Worm (Caenorhabditis elegans) whole organism, L2 larva: ENCODE results near the gene str-228.

Experiments used
- F13H6.1 ChIP-seq: sonication (generic microtip); optimal IDR thresholded peaks from 2 replicates; lab custom pipeline; 2016; ENCODE audit warnings: missing genetic modification characterization, missing compliant biosample characterization
- R02D3.7 ChIP-seq: fragments of 150-350 bp; optimal IDR thresholded peaks from 2 replicates; lab custom pipeline; 2014; ENCODE audit warnings: missing biosample characterization, missing genetic modification characterization
- Y55F3AM.14 ChIP-seq: fragments of 200-800 bp; sonication (Bioruptor generic); optimal IDR thresholded peaks from 2 replicates; lab custom pipeline; 2018; ENCODE audit warnings: mild to moderate bottlenecking, missing genetic modification characterization, missing compliant biosample characterization
- ZK546.5 ChIP-seq: sonication (generic microtip); optimal IDR thresholded peaks from 2 replicates; lab custom pipeline; 2017; ENCODE audit warnings: missing biosample characterization, missing genetic modification characterization
- alr-1 ChIP-seq: fragments of 150-350 bp; optimal IDR thresholded peaks from 2 replicates; lab custom pipeline; 2014; ENCODE audit warnings: missing biosample characterization, missing genetic modification characterization
- aly-2 ChIP-seq: fragments of 150-350 bp; optimal IDR thresholded peaks from 2 replicates; lab custom pipeline; 2014; ENCODE audit warnings: missing biosample characterization, missing genetic modification characterization
- ama-1 ChIP-seq: fragments of 150-350 bp; optimal IDR thresholded peaks from 2 replicates; lab custom pipeline; 2018; ENCODE audit warnings: inconsistent platforms
- ceh-16 ChIP-seq: fragments of 150-350 bp; optimal IDR thresholded peaks from 2 replicates; lab custom pipeline; 2014; ENCODE audit warnings: missing biosample characterization, missing genetic modification characterization
- ceh-82 ChIP-seq: fragments of 150-350 bp; optimal IDR thresholded peaks from 2 replicates; lab custom pipeline; 2014; ENCODE audit warnings: missing biosample characterization, missing genetic modification characterization
- egl-27 ChIP-seq: sonication (generic microtip); optimal IDR thresholded peaks from 3 replicates; lab custom pipeline; 2017; ENCODE audit warnings: missing biosample characterization, missing genetic modification reagents, missing genetic modification characterization
- elt-1 ChIP-seq: fragments of 150-350 bp; optimal IDR thresholded peaks from 2 replicates; lab custom pipeline; 2014; ENCODE audit warnings: missing biosample characterization, missing genetic modification characterization
- elt-3 ChIP-seq: sonication (generic microtip); optimal IDR thresholded peaks from 2 replicates; lab custom pipeline; 2017; ENCODE audit warnings: missing biosample characterization, missing genetic modification characterization
- fos-1 ChIP-seq: fragments of 150-350 bp; optimal IDR thresholded peaks from 2 replicates; lab custom pipeline; 2014; ENCODE audit warnings: missing biosample characterization, missing genetic modification characterization
- gmeb-1 ChIP-seq: fragments of 150-350 bp; optimal IDR thresholded peaks from 2 replicates; lab custom pipeline; 2014; ENCODE audit warnings: missing biosample characterization, missing genetic modification characterization
- lin-11 ChIP-seq: fragments of 150-350 bp; sonication (generic microtip); optimal IDR thresholded peaks from 2 replicates; lab custom pipeline; 2014; ENCODE audit warnings: missing biosample characterization, missing genetic modification characterization, inconsistent platforms, mixed read lengths
- lin-13 ChIP-seq: fragments of 150-350 bp; optimal IDR thresholded peaks from 2 replicates; lab custom pipeline; 2014; ENCODE audit warnings: missing biosample characterization, missing genetic modification reagents, missing genetic modification characterization
- lin-39 ChIP-seq: fragments of 150-350 bp; optimal IDR thresholded peaks from 2 replicates; lab custom pipeline; 2014; ENCODE audit warnings: missing biosample characterization, missing genetic modification reagents, missing genetic modification characterization
- mab-5 ChIP-seq: fragments of 150-350 bp; optimal IDR thresholded peaks from 2 replicates; lab custom pipeline; 2014; ENCODE audit warnings: missing biosample characterization, missing genetic modification characterization
- mdl-1 ChIP-seq, 2 experiments: fragments of 150-350 bp in 1 of 2; sonication (generic microtip) in 1 of 2; optimal IDR thresholded peaks; 2 replicates each; lab custom pipeline; 2017; ENCODE audit warnings: missing biosample characterization in 2 of 2, missing genetic modification characterization in 2 of 2
- nhr-10 ChIP-seq: sonication (generic microtip); optimal IDR thresholded peaks from 2 replicates; lab custom pipeline; 2017; ENCODE audit warnings: missing biosample characterization, missing genetic modification characterization
- nhr-12 ChIP-seq: fragments of 150-350 bp; optimal IDR thresholded peaks from 2 replicates; lab custom pipeline; 2014; ENCODE audit warnings: missing biosample characterization, missing genetic modification characterization
- nhr-129 ChIP-seq: fragments of 150-350 bp; optimal IDR thresholded peaks from 2 replicates; lab custom pipeline; 2014; ENCODE audit warnings: missing biosample characterization, missing genetic modification characterization
- nhr-23 ChIP-seq: fragments of 150-350 bp; optimal IDR thresholded peaks from 2 replicates; lab custom pipeline; 2014; ENCODE audit warnings: missing biosample characterization, missing genetic modification reagents, missing genetic modification characterization
- nhr-6 ChIP-seq: fragments of 150-350 bp; optimal IDR thresholded peaks from 2 replicates; lab custom pipeline; 2014; ENCODE audit warnings: missing biosample characterization, missing genetic modification characterization
- nhr-77 ChIP-seq: fragments of 150-350 bp; optimal IDR thresholded peaks from 2 replicates; lab custom pipeline; 2014; ENCODE audit warnings: missing biosample characterization, missing genetic modification characterization
- peb-1 ChIP-seq: fragments of 150-350 bp; optimal IDR thresholded peaks from 2 replicates; lab custom pipeline; 2014; ENCODE audit warnings: missing biosample characterization, missing genetic modification characterization
- sem-4 ChIP-seq: fragments of 150-350 bp; optimal IDR thresholded peaks from 2 replicates; lab custom pipeline; 2014; ENCODE audit warnings: missing biosample characterization, missing genetic modification reagents, missing genetic modification characterization
- sma-9 ChIP-seq, 2 experiments: fragments of 150-350 bp in 1 of 2; sonication (generic microtip) in 1 of 2; optimal IDR thresholded peaks; 2 replicates each; lab custom pipeline; 2014 to 2016; ENCODE audit warnings: missing genetic modification characterization in 2 of 2, mild to moderate bottlenecking in 1 of 2, missing biosample characterization in 1 of 2, missing compliant biosample characterization in 1 of 2, missing genetic modification reagents in 1 of 2, moderate library complexity in 1 of 2
- snpc-4 ChIP-seq: fragments of 150-350 bp; optimal IDR thresholded peaks from 2 replicates; lab custom pipeline; 2014; ENCODE audit warnings: missing biosample characterization, missing genetic modification characterization
- unc-39 ChIP-seq: fragments of 150-350 bp; optimal IDR thresholded peaks from 2 replicates; lab custom pipeline; 2014; ENCODE audit warnings: missing biosample characterization, missing genetic modification characterization
- unc-55 ChIP-seq: fragments of 150-350 bp; sonication (generic microtip); optimal IDR thresholded peaks from 3 replicates; lab custom pipeline; 2014; ENCODE audit warnings: missing biosample characterization, missing genetic modification reagents, missing genetic modification characterization
- unc-62 ChIP-seq: fragments of 150-350 bp; optimal IDR thresholded peaks from 2 replicates; lab custom pipeline; 2014; ENCODE audit warnings: missing biosample characterization, missing genetic modification reagents, missing genetic modification characterization
- zag-1 ChIP-seq: fragments of 150-350 bp; optimal IDR thresholded peaks from 2 replicates; lab custom pipeline; 2014; ENCODE audit warnings: missing biosample characterization, missing genetic modification characterization
- ztf-1 ChIP-seq: fragments of 200-800 bp; sonication (Bioruptor generic); conservative IDR thresholded peaks from 2 replicates; pipeline ENCODE4 v1.3.6; 2022; ENCODE audit warnings: missing genetic modification characterization, missing compliant biosample characterization

The str-228 gene

DNA sequence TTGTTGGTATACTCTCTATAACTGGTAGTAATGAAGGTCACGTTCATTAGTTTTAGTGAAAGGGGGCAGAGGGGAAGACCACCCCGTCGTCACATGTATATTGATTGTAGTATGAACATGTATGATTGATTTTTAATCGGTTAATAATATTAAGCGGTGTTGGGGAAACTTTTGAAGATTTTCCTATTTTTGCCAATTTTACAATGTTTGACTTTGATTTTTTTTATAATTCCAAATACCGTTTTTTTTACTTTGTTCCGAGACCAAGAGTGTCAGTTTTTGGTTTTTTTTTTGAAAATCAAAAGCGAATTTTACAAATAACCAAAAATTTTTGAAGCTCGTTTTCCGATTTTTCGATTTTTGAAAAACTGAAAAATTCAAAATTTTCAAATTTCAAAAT lies 25.3 kb downstream of the str-228 start, which contains the start of gene nhr-221:
TSS of gene nhr-221 (minus strand) at position 101 of the 400 bp plus-strand sequence.
- TF ChIP-seq nhr-6 (tag; lab: Kevin White, UChicago) (no peak), peb-1 (tag; lab: Kevin White, UChicago) (no peak), ama-1 (no peak), zag-1 (no peak), ceh-16 (tag; lab: Kevin White, UChicago) (no peak), nhr-129 (tag; lab: Kevin White, UChicago) (no peak), ceh-82 (tag; lab: Kevin White, UChicago) (no peak), mab-5 (tag; lab: Kevin White, UChicago) (no peak), ztf-1 (no peak), nhr-10 (tag; lab: Kevin White, UChicago) (no peak)

DNA sequence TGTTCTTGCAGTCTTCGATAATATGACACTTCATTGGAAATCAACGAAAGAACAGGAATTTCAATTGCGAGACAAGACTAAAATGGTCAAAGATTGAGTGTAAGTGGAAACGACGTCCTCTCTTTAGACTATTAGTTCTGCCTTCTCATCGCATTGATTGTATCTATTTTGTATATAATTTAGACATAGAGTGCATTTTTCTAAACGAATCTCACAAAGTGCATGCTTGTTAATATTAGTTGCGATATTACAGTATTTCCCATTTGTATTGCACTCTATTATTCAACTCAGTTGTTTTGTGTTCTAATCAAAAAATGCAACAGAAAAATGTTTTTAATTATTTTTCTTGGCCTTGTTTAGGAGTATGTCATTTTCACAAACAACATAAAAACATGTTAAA lies 28.3 kb downstream of the str-228 start, which contains the start of gene nhr-93:
TSS of gene nhr-93 (minus strand) at position 101 of the 400 bp plus-strand sequence.
- TF ChIP-seq zag-1 (no peak), Y55F3AM.14 (GFP tag; lab: Kevin White, UChicago) (no peak), egl-27 (no peak), nhr-10 (tag; lab: Kevin White, UChicago) (no peak), ZK546.5 (tag; lab: Kevin White, UChicago) (no peak), mdl-1 (tag; optimal IDR thresholded peaks at IDR 0.05; lab: Kevin White, UChicago) (no peak), peb-1 (tag; lab: Kevin White, UChicago) (no peak), elt-3 (tag; lab: Kevin White, UChicago) (no peak), ceh-16 (tag; lab: Kevin White, UChicago) (no peak)

DNA sequence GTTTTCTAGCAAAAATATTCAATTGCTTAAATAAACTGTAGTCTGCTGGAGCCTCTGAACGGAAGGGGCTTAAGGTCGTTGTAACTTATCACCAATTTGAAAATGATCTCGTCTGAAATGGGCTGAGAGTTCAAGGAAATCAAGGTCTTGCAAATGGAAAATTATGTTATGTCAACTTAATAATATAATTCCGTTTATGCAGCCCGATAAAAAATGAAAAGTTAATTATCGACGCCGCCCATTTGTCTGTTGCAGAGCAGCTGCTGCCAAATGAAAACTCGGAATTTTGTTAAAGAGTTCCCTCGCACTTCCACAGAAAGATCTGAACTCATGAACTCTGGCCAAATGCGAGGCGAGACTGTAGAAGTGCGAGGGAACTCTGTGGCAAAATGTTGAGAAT lies 31.1 kb downstream of the str-228 start, which contains the start of gene srbc-67:
TSS of gene srbc-67 (minus strand) at position 101 of the 400 bp plus-strand sequence.
- no peak for TF ChIP-seq lin-13 (GFP tag; lab: Kevin White, UChicago)
- TF ChIP-seq aly-2 (tag; lab: Kevin White, UChicago) = no peak
- no peak for TF ChIP-seq ceh-82 (tag; lab: Kevin White, UChicago)
- no peak for TF ChIP-seq unc-39
- no peak for TF ChIP-seq ceh-16 (tag; lab: Kevin White, UChicago)
- no peak for TF ChIP-seq R02D3.7 (tag; lab: Kevin White, UChicago)
- no peak for TF ChIP-seq F13H6.1 (tag; lab: Kevin White, UChicago)
- no peak for TF ChIP-seq elt-1
- TF ChIP-seq lin-39 (tag; lab: Kevin White, UChicago) = no peak
- TF ChIP-seq nhr-12 = no peak
- no peak for TF ChIP-seq ZK546.5 (tag; lab: Kevin White, UChicago)
- no peak for TF ChIP-seq mab-5 (tag; lab: Kevin White, UChicago)

DNA sequence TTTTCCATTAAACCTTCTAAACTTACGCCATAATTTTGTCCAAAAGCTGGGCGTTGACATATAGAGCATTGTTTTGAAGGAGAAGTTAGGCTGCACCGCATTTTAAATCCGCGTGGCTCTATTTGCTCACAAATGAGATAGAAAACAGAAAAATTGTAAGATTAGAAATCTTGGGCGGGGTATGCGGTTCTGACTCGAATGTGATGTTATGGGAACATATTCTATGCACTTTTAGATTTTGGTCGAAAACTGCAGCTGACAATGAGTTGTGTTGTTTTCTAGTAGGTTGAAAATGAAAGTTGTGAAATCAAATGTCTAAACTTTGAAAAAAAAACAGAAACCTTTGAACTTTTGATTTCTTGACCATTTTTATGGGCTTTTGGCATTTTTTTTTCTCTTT lies 33.4 kb downstream of the str-228 start, which contains the start of gene nhr-222:
TSS of gene nhr-222 (minus strand) at position 101 of the 400 bp plus-strand sequence.
- TF ChIP-seq nhr-77 = no peak
- no peak for TF ChIP-seq Y55F3AM.14 (GFP tag; lab: Kevin White, UChicago)
- no peak for TF ChIP-seq ama-1
- no peak for TF ChIP-seq sma-9 (GFP tag; optimal IDR thresholded peaks at IDR 0.05; lab: Kevin White, UChicago)
- TF ChIP-seq sma-9 (tag; optimal IDR thresholded peaks at IDR 0.05; lab: Kevin White, UChicago) = no peak
- no peak for TF ChIP-seq nhr-23 (tag; lab: Kevin White, UChicago)
- no peak for TF ChIP-seq lin-11 (tag; lab: Kevin White, UChicago)
- no peak for TF ChIP-seq sem-4 (tag; lab: Kevin White, UChicago)

DNA sequence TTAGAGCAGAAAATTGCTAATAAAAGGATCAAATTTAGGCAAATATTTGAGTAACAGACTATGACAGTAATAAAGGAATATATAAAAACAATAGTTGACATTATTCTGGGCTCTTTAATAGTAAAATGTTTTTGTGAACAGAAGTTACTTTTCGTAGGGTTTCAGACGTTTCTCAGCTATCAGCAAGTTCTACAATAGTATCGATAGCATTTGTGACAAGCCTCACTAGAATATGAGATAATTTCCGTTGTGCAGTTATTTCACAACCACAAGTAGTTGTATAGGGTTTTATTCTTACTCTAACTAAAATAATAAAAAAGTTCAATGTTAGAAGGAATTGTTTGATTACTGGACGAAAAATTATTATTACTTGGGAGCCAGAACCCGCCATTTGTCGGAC lies 36.5 kb downstream of the str-228 start, which contains the start of gene srbc-68:
TSS of gene srbc-68 (minus strand) at position 101 of the 400 bp plus-strand sequence.
- TF ChIP-seq aly-2 (tag; lab: Kevin White, UChicago) (no peak), unc-62 (no peak), R02D3.7 (tag; lab: Kevin White, UChicago) (no peak)

DNA sequence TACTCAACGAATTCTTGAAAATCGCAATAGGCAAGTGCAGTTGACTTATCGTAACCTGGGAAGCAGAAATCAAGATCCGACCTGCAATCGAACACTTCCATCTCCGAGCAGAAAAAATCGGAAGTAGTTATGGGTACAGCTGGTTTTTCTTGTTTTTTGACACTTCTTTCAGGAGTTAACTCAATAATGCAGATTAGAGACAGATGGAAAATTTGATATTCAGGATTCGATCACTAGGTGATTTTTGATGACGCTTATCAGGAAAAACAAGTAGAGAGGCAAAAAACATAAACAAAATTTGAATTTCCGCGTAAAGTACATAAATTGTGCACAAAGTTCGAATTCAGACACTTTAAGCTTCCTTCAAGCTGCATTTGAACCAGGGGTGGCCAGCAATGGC lies 38.8 kb downstream of the str-228 start, which contains the start of gene srw-130:
TSS of gene srw-130 (minus strand) at position 101 of the 400 bp plus-strand sequence.
- TF ChIP-seq ztf-1 = no peak
- no peak for TF ChIP-seq gmeb-1 (tag; lab: Kevin White, UChicago)
- TF ChIP-seq lin-13 (GFP tag; lab: Kevin White, UChicago) = no peak
- no peak for TF ChIP-seq sem-4 (tag; lab: Kevin White, UChicago)
- TF ChIP-seq nhr-23 (tag; lab: Kevin White, UChicago) = no peak
- TF ChIP-seq zag-1 = no peak
- TF ChIP-seq nhr-77 = no peak
- TF ChIP-seq unc-62 = no peak
- TF ChIP-seq aly-2 (tag; lab: Kevin White, UChicago) = no peak
- TF ChIP-seq fos-1 (tag; lab: Kevin White, UChicago) = no peak
- no peak for TF ChIP-seq snpc-4 (tag; lab: Kevin White, UChicago)
- TF ChIP-seq unc-55 (GFP tag; lab: Kevin White, UChicago) = no peak
- no peak for TF ChIP-seq nhr-12
- no peak for TF ChIP-seq alr-1 (tag; lab: Kevin White, UChicago)
